Worm (Caenorhabditis elegans) whole organism, L4 larva: ENCODE results near the gene srh-128.
"Not testable (repeated sequence)": the region's sequence is repeated elsewhere in the genome, so short reads cannot be mapped to it uniquely, and the experiment has no call there.

Experiments
- ceh-82 ChIP-seq: sonication (generic microtip); optimal IDR thresholded peaks from 2 replicates; lab custom pipeline; 2017; ENCODE audit warnings: missing biosample characterization, missing genetic modification characterization
- egl-27 ChIP-seq: sonication (generic microtip); optimal IDR thresholded peaks from 3 replicates; lab custom pipeline; 2017; ENCODE audit warnings: missing biosample characterization, missing genetic modification reagents, missing genetic modification characterization
- fos-1 ChIP-seq: fragments of 150-350 bp; optimal IDR thresholded peaks from 2 replicates; lab custom pipeline; 2014; ENCODE audit warnings: missing biosample characterization, missing genetic modification characterization
- nhr-41 ChIP-seq: fragments of 200-800 bp; sonication (Bioruptor generic); IDR thresholded peaks from 2 replicates; pipeline ENCODE4 v1.3.6; 2022; ENCODE audit warnings: missing genetic modification reagents, missing genetic modification characterization, missing compliant biosample characterization
- set-16 ChIP-seq: fragments of 200-800 bp; sonication (Bioruptor generic); IDR thresholded peaks from 2 replicates; pipeline ENCODE4 v1.3.6; 2022; ENCODE audit warnings: missing genetic modification reagents, missing genetic modification characterization, missing compliant biosample characterization
- snpc-4 ChIP-seq: fragments of 150-350 bp; optimal IDR thresholded peaks from 2 replicates; lab custom pipeline; 2014; ENCODE audit warnings: missing biosample characterization, missing genetic modification characterization

- not testable (repeated sequence) for TF ChIP-seq fos-1 (tag; lab: Kevin White, UChicago); egl-27 (tag; lab: Kevin White, UChicago); snpc-4 (tag; lab: Kevin White, UChicago); nhr-41 (GFP tag; lab: Robert Waterston, UW); ceh-82; set-16 (GFP tag; lab: Robert Waterston, UW)
These were observed 32.8 kb downstream of the srh-128 start, which contains the start of gene sri-57 for ce11 chrII:2672320-2672719.
